Fruit fly (Drosophila melanogaster) whole organism, pupa: ENCODE measurements around the gene Cpr76Bb.

Experiments used
- CG10348 ChIP-seq: fragments of 200-800 bp; sonication (Bioruptor generic); IDR thresholded peaks from 2 replicates; pipeline ENCODE4 v1.3.6; 2022; ENCODE audit warnings: missing biosample characterization, missing genetic modification characterization
- CG12605 ChIP-seq: fragments of 200-800 bp; sonication (Bioruptor generic); IDR thresholded peaks from 2 replicates; pipeline ENCODE4 v1.3.6; 2022; ENCODE audit warnings: missing biosample characterization, missing genetic modification characterization
- CG13204 ChIP-seq: fragments of 200-800 bp; sonication (Bioruptor generic); optimal IDR thresholded peaks from 2 replicates; lab custom pipeline; 2018; ENCODE audit warnings: missing biosample characterization, mild to moderate bottlenecking, missing genetic modification characterization, moderate library complexity
- CG14655 ChIP-seq: fragments of 200-800 bp; sonication (Bioruptor generic); optimal IDR thresholded peaks from 3 replicates; lab custom pipeline; 2017; ENCODE audit warnings: mild to moderate bottlenecking, missing biosample characterization, missing genetic modification reagents, missing genetic modification characterization
- CG15710 ChIP-seq: fragments of 200-800 bp; sonication (Bioruptor generic); optimal IDR thresholded peaks from 2 replicates; lab custom pipeline; 2018; ENCODE audit warnings: missing biosample characterization, mild to moderate bottlenecking, missing genetic modification characterization, moderate library complexity
- CG17806 ChIP-seq: fragments of 200-800 bp; sonication (Bioruptor generic); optimal IDR thresholded peaks from 2 replicates; lab custom pipeline; 2018; ENCODE audit warnings: missing biosample characterization, mild to moderate bottlenecking, missing genetic modification characterization, moderate library complexity
- CG32121 ChIP-seq: fragments of 200-800 bp; sonication (Bioruptor generic); IDR thresholded peaks from 2 replicates; pipeline ENCODE4 v1.3.6; 2022; ENCODE audit warnings: missing biosample characterization, missing genetic modification characterization
- CG34367 ChIP-seq: fragments of 200-800 bp; sonication (Bioruptor generic); optimal IDR thresholded peaks from 2 replicates; lab custom pipeline; 2018; ENCODE audit warnings: missing biosample characterization, mild to moderate bottlenecking, missing genetic modification characterization
- CG4496 ChIP-seq: fragments of 200-800 bp; sonication (Bioruptor generic); IDR thresholded peaks from 3 replicates; pipeline ENCODE4 v1.3.6; 2022; ENCODE audit warnings: missing biosample characterization, missing genetic modification characterization
- CG8159 ChIP-seq: fragments of 200-800 bp; sonication (Bioruptor generic); optimal IDR thresholded peaks from 3 replicates; lab custom pipeline; 2018; ENCODE audit warnings: missing biosample characterization, mild to moderate bottlenecking, missing genetic modification characterization, moderate library complexity
- CG8301 ChIP-seq: fragments of 200-800 bp; sonication (Bioruptor generic); optimal IDR thresholded peaks from 2 replicates; lab custom pipeline; 2018; ENCODE audit warnings: missing biosample characterization, mild to moderate bottlenecking, missing genetic modification characterization
- CG9948 ChIP-seq: fragments of 200-800 bp; sonication (Bioruptor generic); optimal IDR thresholded peaks from 2 replicates; lab custom pipeline; 2018; ENCODE audit warnings: missing biosample characterization, mild to moderate bottlenecking, missing genetic modification characterization, moderate library complexity
- D1 ChIP-seq: fragments of 200-800 bp; sonication (Bioruptor generic); optimal IDR thresholded peaks from 2 replicates; lab custom pipeline; 2018; ENCODE audit warnings: missing biosample characterization, mild to moderate bottlenecking, missing genetic modification characterization, moderate library complexity
- EcR ChIP-seq: fragments of 200-800 bp; sonication (Bioruptor generic); optimal IDR thresholded peaks from 3 replicates; lab custom pipeline; 2019; ENCODE audit warnings: missing biosample characterization, missing genetic modification characterization, mild to moderate bottlenecking, moderate library complexity, missing genetic modification reagents
- Ets98B ChIP-seq: fragments of 200-800 bp; sonication (Bioruptor generic); IDR thresholded peaks from 2 replicates; pipeline ENCODE4 v1.3.6; 2022; ENCODE audit warnings: missing biosample characterization, missing genetic modification characterization
- Pif1A ChIP-seq: fragments of 200-800 bp; sonication (Bioruptor generic); optimal IDR thresholded peaks from 3 replicates; lab custom pipeline; 2016; ENCODE audit warnings: missing biosample characterization, missing genetic modification characterization
- Pif1B ChIP-seq: fragments of 200-800 bp; sonication (Bioruptor generic); optimal IDR thresholded peaks from 3 replicates; lab custom pipeline; 2016; ENCODE audit warnings: missing biosample characterization, missing genetic modification characterization
- Snoo ChIP-seq: fragments of 200-800 bp; sonication (Bioruptor generic); optimal IDR thresholded peaks from 3 replicates; lab custom pipeline; 2017; ENCODE audit warnings: missing biosample characterization, mild to moderate bottlenecking, missing genetic modification characterization, inconsistent platforms
- fd96Ca ChIP-seq: fragments of 200-800 bp; sonication (Bioruptor generic); IDR thresholded peaks from 3 replicates; pipeline ENCODE4 v1.3.6; 2022; ENCODE audit warnings: missing biosample characterization, missing genetic modification characterization
- gl ChIP-seq: fragments of 200-800 bp; sonication (Bioruptor generic); optimal IDR thresholded peaks from 2 replicates; lab custom pipeline; 2018; ENCODE audit warnings: missing biosample characterization, mild to moderate bottlenecking, missing genetic modification characterization
- rn ChIP-seq: fragments of 200-800 bp; sonication (Bioruptor generic); IDR thresholded peaks from 2 replicates; pipeline ENCODE4 v1.3.6; 2022; ENCODE audit warnings: missing biosample characterization, missing genetic modification characterization

Cpr76Bb gene

dm6 chr3L:19520645-19521044, 1.2 kb downstream of the Cpr76Bb start, which contains the start of gene Cpr76Bc:
TSS of gene Cpr76Bc (plus strand) at chr3L:19520945.
- no peak for TF ChIP-seq Ets98B (GFP tag; lab: Robert Waterston, UW)
- no peak for TF ChIP-seq CG17806 (tag; lab: Kevin White, UChicago)
- TF ChIP-seq CG12605 (GFP tag; lab: Robert Waterston, UW): no peak
- no peak for TF ChIP-seq CG4496
- no peak for TF ChIP-seq Pif1B (GFP tag; lab: Kevin White, UChicago)
- TF ChIP-seq fd96Ca: no peak
- TF ChIP-seq CG9948 (tag; lab: Kevin White, UChicago): no peak
- TF ChIP-seq rn (GFP tag; lab: Robert Waterston, UW): no peak
- TF ChIP-seq CG10348 (GFP tag; lab: Robert Waterston, UW): no peak
- no peak for TF ChIP-seq gl (tag; lab: Kevin White, UChicago)
- TF ChIP-seq CG8159 (tag; lab: Kevin White, UChicago): no peak
- no peak for TF ChIP-seq CG32121 (GFP tag; lab: Robert Waterston, UW)
- no peak for TF ChIP-seq Pif1A
- TF ChIP-seq CG14655 (GFP tag; lab: Kevin White, UChicago): no peak
- no peak for TF ChIP-seq CG8301 (tag; lab: Kevin White, UChicago)
- TF ChIP-seq EcR (GFP tag; lab: Kevin White, UChicago): no peak
- TF ChIP-seq D1 (tag; lab: Kevin White, UChicago): no peak
- TF ChIP-seq CG13204 (GFP tag; lab: Kevin White, UChicago): no peak
- TF ChIP-seq CG34367 (tag; lab: Kevin White, UChicago): no peak
- TF ChIP-seq CG15710 (tag; lab: Kevin White, UChicago): no peak

DNA sequence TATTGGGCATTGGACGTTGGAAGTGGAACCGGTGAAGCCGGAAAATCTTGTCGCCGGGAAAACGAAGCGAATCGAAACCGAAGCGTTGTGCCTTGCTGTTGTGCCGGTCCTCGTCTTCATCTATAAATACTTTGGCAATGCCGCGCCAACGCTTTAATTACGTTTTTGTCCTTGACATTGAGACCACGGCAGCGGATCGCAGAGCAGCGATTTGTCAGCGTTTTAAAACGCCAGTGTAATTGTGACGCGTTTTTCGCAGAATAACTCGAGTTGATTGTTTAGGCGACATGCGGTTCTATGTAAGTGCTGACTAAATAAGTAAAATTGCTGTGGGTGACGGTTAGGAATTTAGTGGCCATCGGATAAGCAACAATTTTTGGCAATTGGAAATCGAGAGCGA, 1.6 kb downstream of the Cpr76Bb start:
- TF ChIP-seq fd96Ca: no peak
- TF ChIP-seq EcR (GFP tag; lab: Kevin White, UChicago): no peak
- no peak for TF ChIP-seq CG12605 (GFP tag; lab: Robert Waterston, UW)

DNA sequence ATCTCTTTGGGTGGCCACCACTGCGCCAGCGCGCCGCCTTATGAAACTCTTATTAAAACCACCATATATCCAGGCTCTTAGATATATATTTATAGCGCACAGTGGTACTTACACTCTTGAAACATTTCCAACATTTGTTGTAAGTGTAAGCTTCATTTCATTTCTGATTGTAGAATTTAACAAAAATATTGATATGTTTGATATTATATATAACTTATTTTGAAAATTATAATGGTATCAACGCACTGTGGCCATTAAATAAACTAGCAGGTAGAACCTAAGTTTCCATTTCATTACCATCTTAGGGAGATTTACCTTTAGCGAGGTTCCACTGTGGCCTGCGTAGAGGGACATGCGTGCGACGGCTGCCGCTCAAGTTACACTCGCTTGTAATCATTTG, 5.2 kb downstream of the Cpr76Bb start:
- TF ChIP-seq CG14655 (GFP tag; lab: Kevin White, UChicago) (no peak), CG32121 (GFP tag; lab: Robert Waterston, UW) (peak; percentile 61), D1 (tag; lab: Kevin White, UChicago) (no peak), fd96Ca (peak; percentile 23; the same call in 1 of the 3 replicates), CG10348 (GFP tag; lab: Robert Waterston, UW) (0 out of 2 replicates have a peak, but pooled peaks have one; percentile 7)

- TF ChIP-seq CG32121 (GFP tag; lab: Robert Waterston, UW): no peak
Measured at dm6 chr3L:19525736-19526135, 6.3 kb downstream of the Cpr76Bb start.

DNA sequence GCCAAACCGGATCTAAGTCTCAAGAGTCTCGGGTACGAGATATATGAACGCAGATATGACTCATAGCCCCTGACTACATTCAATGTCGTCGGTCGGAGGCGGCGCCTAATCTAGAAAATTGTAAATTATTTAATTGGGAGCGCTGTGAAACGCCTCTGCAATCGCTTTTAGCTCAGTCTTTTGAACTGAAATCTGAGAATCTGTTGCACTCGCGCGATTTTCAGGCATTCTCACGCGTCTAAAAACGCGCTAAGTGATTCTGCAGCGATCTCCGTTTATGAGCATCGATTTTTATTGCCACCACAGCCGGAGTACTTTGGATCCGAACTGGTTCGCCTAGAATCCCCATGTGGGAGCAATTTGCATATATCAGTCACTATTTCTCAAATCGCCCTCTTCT, 9.1 kb downstream of the Cpr76Bb start:
- TF ChIP-seq gl (tag; lab: Kevin White, UChicago) (no peak), CG14655 (GFP tag; lab: Kevin White, UChicago) (no peak), EcR (GFP tag; lab: Kevin White, UChicago) (no peak), CG17806 (tag; lab: Kevin White, UChicago) (no peak), Pif1A (no peak), CG12605 (GFP tag; lab: Robert Waterston, UW) (no peak), CG34367 (tag; lab: Kevin White, UChicago) (no peak), rn (GFP tag; lab: Robert Waterston, UW) (no peak), Snoo (tag; lab: Kevin White, UChicago) (no peak), fd96Ca (no peak), CG32121 (GFP tag; lab: Robert Waterston, UW) (no peak), CG13204 (GFP tag; lab: Kevin White, UChicago) (no peak), CG10348 (GFP tag; lab: Robert Waterston, UW) (no peak)

DNA sequence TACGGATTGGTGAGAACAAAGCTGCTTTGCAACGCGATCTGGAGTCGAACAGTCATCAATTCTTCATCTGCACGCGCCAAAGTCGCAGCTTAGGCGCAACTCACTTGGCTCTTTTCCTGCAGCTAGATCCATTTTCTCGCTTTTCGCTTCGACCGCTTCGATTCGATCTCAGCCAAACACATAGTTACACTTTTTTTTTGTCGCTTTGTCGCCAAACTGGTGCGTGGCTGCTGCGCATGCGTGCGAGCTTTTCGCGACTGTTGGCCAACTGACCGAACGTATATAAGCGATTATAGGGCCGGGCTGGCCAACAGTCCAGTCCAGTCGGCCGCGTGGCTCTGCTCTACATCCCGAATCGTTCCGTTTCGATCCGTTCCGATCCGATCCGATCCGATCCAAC, 13.0 kb downstream of the Cpr76Bb start, which contains the start of gene Cpr76Bd:
TSS of gene Cpr76Bd (plus strand) at position 301 of the 400 bp plus-strand sequence.
- TF ChIP-seq CG34367 (tag; lab: Kevin White, UChicago): no peak
- TF ChIP-seq CG4496: 0 out of 3 replicates have a peak, but pooled peaks have one; percentile 19
- TF ChIP-seq, all 21 proteins: peak for 1

dm6 chr3L:19544105-19544504, 24.7 kb downstream of the Cpr76Bb start, which contains the start of the genes CG46434 and Dred:
TSS of gene CG46434 (minus strand) at chr3L:19544205.
TSS of gene Dred (minus strand) at chr3L:19544205.
- no peak for TF ChIP-seq EcR (GFP tag; lab: Kevin White, UChicago)
- no peak for TF ChIP-seq D1 (tag; lab: Kevin White, UChicago)
- no peak for TF ChIP-seq CG10348 (GFP tag; lab: Robert Waterston, UW)
- TF ChIP-seq CG9948 (tag; lab: Kevin White, UChicago): no peak
- TF ChIP-seq CG34367 (tag; lab: Kevin White, UChicago): no peak
- TF ChIP-seq, all 21 proteins: peak for 0
